Worm (Caenorhabditis elegans) whole organism, mixed stage, embryonic: ENCODE results near the gene cls-1.

ENCODE experiments used
- M03D4.4 ChIP-seq: sonication (generic microtip); optimal IDR thresholded peaks from 2 replicates; lab custom pipeline; 2017; ENCODE audit warnings: mild to moderate bottlenecking, missing genetic modification characterization, missing compliant biosample characterization
- bed-3 ChIP-seq: fragments of 200-800 bp; sonication (Bioruptor generic); optimal IDR thresholded peaks from 3 replicates; lab custom pipeline; 2018; ENCODE audit warnings: mild to moderate bottlenecking, missing genetic modification characterization, moderate library complexity, missing compliant biosample characterization
- blmp-1 ChIP-seq: fragments of 150-350 bp; optimal IDR thresholded peaks from 2 replicates; lab custom pipeline; 2014; ENCODE audit warnings: missing biosample characterization, missing genetic modification characterization
- ceh-39 ChIP-seq: fragments of 150-350 bp; optimal IDR thresholded peaks from 2 replicates; lab custom pipeline; 2014; ENCODE audit warnings: missing biosample characterization, missing genetic modification characterization
- ceh-43 ChIP-seq: fragments of 200-800 bp; sonication (Bioruptor generic); optimal IDR thresholded peaks from 2 replicates; lab custom pipeline; 2018; ENCODE audit warnings: mild to moderate bottlenecking, missing genetic modification characterization, moderate library complexity, missing compliant biosample characterization
- ceh-83 ChIP-seq: fragments of 200-800 bp; sonication (Bioruptor generic); optimal IDR thresholded peaks from 2 replicates; lab custom pipeline; 2018; ENCODE audit warnings: mild to moderate bottlenecking, missing genetic modification characterization, missing compliant biosample characterization
- ces-1 ChIP-seq: fragments of 150-350 bp; optimal IDR thresholded peaks from 2 replicates; lab custom pipeline; 2014; ENCODE audit warnings: missing biosample characterization, missing genetic modification reagents, missing genetic modification characterization
- cnd-1 ChIP-seq: fragments of 200-800 bp; sonication (Bioruptor generic); optimal IDR thresholded peaks from 2 replicates; lab custom pipeline; 2018; ENCODE audit warnings: mild to moderate bottlenecking, missing genetic modification characterization, missing compliant biosample characterization
- drap-1 ChIP-seq: fragments of 200-800 bp; sonication (Bioruptor generic); optimal IDR thresholded peaks from 3 replicates; lab custom pipeline; 2018; ENCODE audit warnings: mild to moderate bottlenecking, missing genetic modification characterization, missing compliant biosample characterization
- elt-1 ChIP-seq: sonication (generic microtip); optimal IDR thresholded peaks from 2 replicates; lab custom pipeline; 2017; ENCODE audit warnings: missing genetic modification characterization, mild to moderate bottlenecking, missing compliant biosample characterization, antibody characterized with exemption, moderate library complexity, borderline replicate concordance; ENCODE audit not compliant: insufficient read depth
- elt-3 ChIP-seq: fragments of 150-350 bp; optimal IDR thresholded peaks from 2 replicates; lab custom pipeline; 2014; ENCODE audit warnings: missing biosample characterization, missing genetic modification characterization
- flh-1 ChIP-seq: fragments of 200-800 bp; sonication (Bioruptor generic); optimal IDR thresholded peaks from 2 replicates; lab custom pipeline; 2018; ENCODE audit warnings: mild to moderate bottlenecking, missing genetic modification characterization, moderate library complexity, missing compliant biosample characterization
- ham-2 ChIP-seq: fragments of 200-800 bp; sonication (Bioruptor generic); optimal IDR thresholded peaks from 2 replicates; lab custom pipeline; 2018; ENCODE audit warnings: mild to moderate bottlenecking, missing genetic modification characterization, missing compliant biosample characterization
- hlh-1 ChIP-seq: fragments of 150-350 bp; optimal IDR thresholded peaks from 2 replicates; lab custom pipeline; 2014; ENCODE audit warnings: missing biosample characterization, missing genetic modification reagents, missing genetic modification characterization
- lin-13 ChIP-seq: fragments of 150-350 bp; optimal IDR thresholded peaks from 2 replicates; lab custom pipeline; 2014; ENCODE audit warnings: missing biosample characterization, missing genetic modification characterization
- lsy-2 ChIP-seq: fragments of 150-350 bp; optimal IDR thresholded peaks from 2 replicates; lab custom pipeline; 2014; ENCODE audit warnings: missing biosample characterization, missing genetic modification characterization
- mab-5 ChIP-seq: fragments of 150-350 bp; optimal IDR thresholded peaks from 2 replicates; lab custom pipeline; 2014; ENCODE audit warnings: missing biosample characterization, missing genetic modification characterization
- mep-1 ChIP-seq: fragments of 150-350 bp; optimal IDR thresholded peaks from 2 replicates; lab custom pipeline; 2017; ENCODE audit warnings: missing biosample characterization, missing genetic modification reagents, missing genetic modification characterization, inconsistent platforms
- mls-2 ChIP-seq: sonication (generic microtip); optimal IDR thresholded peaks from 2 replicates; lab custom pipeline; 2016; ENCODE audit warnings: mild to moderate bottlenecking, missing genetic modification characterization, moderate library complexity, missing compliant biosample characterization
- nhr-12 ChIP-seq: fragments of 150-350 bp; optimal IDR thresholded peaks from 2 replicates; lab custom pipeline; 2014; ENCODE audit warnings: missing biosample characterization, missing genetic modification characterization
- nhr-2 ChIP-seq: fragments of 150-350 bp; optimal IDR thresholded peaks from 2 replicates; lab custom pipeline; 2014; ENCODE audit warnings: missing biosample characterization, missing genetic modification characterization
- nhr-237 ChIP-seq: fragments of 150-350 bp; optimal IDR thresholded peaks from 2 replicates; lab custom pipeline; 2014; ENCODE audit warnings: missing biosample characterization, missing genetic modification characterization
- nhr-28 ChIP-seq: fragments of 150-350 bp; optimal IDR thresholded peaks from 2 replicates; lab custom pipeline; 2014; ENCODE audit warnings: missing biosample characterization, missing genetic modification characterization
- nhr-76 ChIP-seq: sonication (generic microtip); optimal IDR thresholded peaks from 2 replicates; lab custom pipeline; 2017; ENCODE audit warnings: missing biosample characterization, missing genetic modification characterization
- pha-4 ChIP-seq: fragments of 150-350 bp; optimal IDR thresholded peaks from 2 replicates; lab custom pipeline; 2018; ENCODE audit warnings: missing biosample characterization, missing genetic modification reagents, missing genetic modification characterization
- sem-2 ChIP-seq: fragments of 200-800 bp; sonication (Bioruptor generic); optimal IDR thresholded peaks from 2 replicates; lab custom pipeline; 2018; ENCODE audit warnings: mild to moderate bottlenecking, missing genetic modification characterization, missing compliant biosample characterization
- snpc-4 ChIP-seq: fragments of 150-350 bp; optimal IDR thresholded peaks from 2 replicates; lab custom pipeline; 2014; ENCODE audit warnings: missing biosample characterization, missing genetic modification characterization
- sptf-1 ChIP-seq: sonication (generic microtip); optimal IDR thresholded peaks from 2 replicates; lab custom pipeline; 2017; ENCODE audit warnings: mild to moderate bottlenecking, missing genetic modification characterization, moderate library complexity, missing compliant biosample characterization
- tbx-8 ChIP-seq: fragments of 200-800 bp; sonication (Bioruptor generic); optimal IDR thresholded peaks from 2 replicates; lab custom pipeline; 2018; ENCODE audit warnings: mild to moderate bottlenecking, missing genetic modification characterization, moderate library complexity, missing compliant biosample characterization
- unc-120 ChIP-seq: sonication (generic microtip); optimal IDR thresholded peaks from 2 replicates; lab custom pipeline; 2017; ENCODE audit warnings: missing genetic modification characterization, missing compliant biosample characterization; ENCODE audit not compliant: poor library complexity, severe bottlenecking
- unc-62 ChIP-seq: fragments of 150-350 bp; optimal IDR thresholded peaks from 2 replicates; lab custom pipeline; 2014; ENCODE audit warnings: missing biosample characterization, missing genetic modification reagents, missing genetic modification characterization
- zip-8 ChIP-seq: fragments of 150-350 bp; optimal IDR thresholded peaks from 2 replicates; lab custom pipeline; 2014; ENCODE audit warnings: missing biosample characterization, missing genetic modification characterization
- ztf-11 ChIP-seq: fragments of 150-350 bp; optimal IDR thresholded peaks from 2 replicates; lab custom pipeline; 2014; ENCODE audit warnings: missing biosample characterization, missing genetic modification characterization

cls-1 gene

ce11 chrIII:7531385-7531784 lies 23.4 kb downstream of the cls-1 start:
- peak; percentile 72 for TF ChIP-seq unc-62 (GFP tag; lab: Kevin White, UChicago)
- no peak for TF ChIP-seq ceh-39 (tag; lab: Kevin White, UChicago)
- peak; percentile 67 for TF ChIP-seq hlh-1 (tag; lab: Kevin White, UChicago)
- TF ChIP-seq, all 35 proteins: peak for 2

ce11 chrIII:7533012-7533411 lies 25.0 kb downstream of the cls-1 start:
- TF ChIP-seq sptf-1 (no peak), ztf-11 (no peak), lin-13 (tag; lab: Kevin White, UChicago) (no peak)

ce11 chrIII:7534648-7535047 lies 26.7 kb downstream of the cls-1 start:
- TF ChIP-seq sptf-1 (no peak), ztf-11 (no peak), ham-2 (GFP tag; lab: Kevin White, UChicago) (no peak), elt-1 (tag; lab: Kevin White, UChicago) (no peak), mab-5 (tag; lab: Kevin White, UChicago) (no peak), hlh-1 (tag; lab: Kevin White, UChicago) (peak; percentile 45), ceh-39 (tag; lab: Kevin White, UChicago) (no peak), nhr-237 (tag; lab: Kevin White, UChicago) (no peak), lsy-2 (peak; percentile 29), elt-3 (tag; lab: Kevin White, UChicago) (no peak), zip-8 (tag; lab: Kevin White, UChicago) (no peak), unc-62 (GFP tag; lab: Kevin White, UChicago) (peak; percentile 82), flh-1 (GFP tag; lab: Kevin White, UChicago) (no peak), unc-120 (tag; lab: Kevin White, UChicago) (peak; percentile 45), pha-4 (no peak), sem-2 (GFP tag; lab: Kevin White, UChicago) (no peak), cnd-1 (no peak), bed-3 (GFP tag; lab: Kevin White, UChicago) (no peak), tbx-8 (no peak), blmp-1 (tag; lab: Kevin White, UChicago) (no peak), ceh-43 (GFP tag; lab: Kevin White, UChicago) (no peak), snpc-4 (tag; lab: Kevin White, UChicago) (no peak), nhr-28 (tag; lab: Kevin White, UChicago) (no peak), M03D4.4 (no peak), ces-1 (GFP tag; lab: Kevin White, UChicago) (no peak)
- TF ChIP-seq, all 35 proteins: peak for 4

- TF ChIP-seq ztf-11 (no peak), pha-4 (no peak), ces-1 (GFP tag; lab: Kevin White, UChicago) (no peak), sptf-1 (no peak), lsy-2 (no peak), mep-1 (no peak), ceh-83 (GFP tag; lab: Kevin White, UChicago) (no peak), flh-1 (GFP tag; lab: Kevin White, UChicago) (no peak), unc-62 (GFP tag; lab: Kevin White, UChicago) (no peak), snpc-4 (tag; lab: Kevin White, UChicago) (no peak), nhr-12 (tag; lab: Kevin White, UChicago) (no peak), lin-13 (tag; lab: Kevin White, UChicago) (no peak), elt-1 (tag; lab: Kevin White, UChicago) (no peak), mls-2 (tag; lab: Kevin White, UChicago) (no peak), ham-2 (GFP tag; lab: Kevin White, UChicago) (no peak)
- TF ChIP-seq, all 35 proteins: peak for 0
Measured at ce11 chrIII:7535347-7535746, 27.4 kb downstream of the cls-1 start.

DNA sequence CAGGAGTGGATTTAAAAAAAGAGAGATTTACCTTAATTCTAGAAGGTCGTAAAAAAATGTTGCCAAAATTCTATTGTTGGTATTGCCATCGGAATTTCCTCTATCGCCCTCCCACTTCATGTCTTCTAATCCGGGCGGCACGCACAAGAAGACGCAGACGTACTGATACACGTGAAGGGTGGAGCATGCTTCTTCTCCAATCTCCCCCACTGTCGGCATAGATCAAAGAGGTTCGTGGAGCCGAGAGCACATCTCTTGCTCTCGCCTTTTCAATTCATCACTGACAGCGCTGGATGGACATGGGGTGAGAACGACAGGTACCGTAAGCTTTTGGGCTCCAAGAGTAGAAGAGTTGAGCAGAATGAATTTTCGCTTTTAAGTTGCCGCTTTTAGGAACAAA lies 28.6 kb downstream of the cls-1 start, which contains the start of gene lin-39:
TSS of gene lin-39 (minus strand) at position 74 of the 400 bp plus-strand sequence.
- TF ChIP-seq mls-2 (tag; lab: Kevin White, UChicago) (no peak), unc-62 (GFP tag; lab: Kevin White, UChicago) (peak; percentile 44)

DNA sequence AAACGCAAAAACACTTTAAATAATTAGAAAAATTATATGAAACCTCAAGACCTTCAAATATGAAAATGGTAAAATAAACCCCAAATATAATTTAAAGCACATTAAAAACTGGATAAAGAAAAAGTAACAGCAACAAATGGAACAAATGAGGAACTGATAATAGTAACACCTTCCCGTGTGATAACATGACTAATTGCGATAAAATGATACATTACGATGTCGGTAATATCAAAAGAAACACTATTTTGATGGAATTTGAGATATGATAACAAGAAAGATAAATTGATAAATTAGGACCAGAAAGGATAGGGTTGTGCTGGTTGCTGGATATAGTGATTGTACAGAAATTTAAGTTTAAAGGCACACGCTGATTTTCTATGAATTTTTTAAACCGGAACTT lies 34.1 kb downstream of the cls-1 start:
- TF ChIP-seq ceh-39 (tag; lab: Kevin White, UChicago) (no peak), nhr-28 (tag; lab: Kevin White, UChicago) (no peak), mep-1 (no peak), sptf-1 (no peak), nhr-12 (tag; lab: Kevin White, UChicago) (no peak), M03D4.4 (no peak), tbx-8 (no peak), nhr-2 (tag; lab: Kevin White, UChicago) (no peak), drap-1 (GFP tag; lab: Kevin White, UChicago) (no peak), ceh-83 (GFP tag; lab: Kevin White, UChicago) (no peak), mab-5 (tag; lab: Kevin White, UChicago) (no peak), unc-62 (GFP tag; lab: Kevin White, UChicago) (no peak), bed-3 (GFP tag; lab: Kevin White, UChicago) (no peak), unc-120 (tag; lab: Kevin White, UChicago) (no peak), ham-2 (GFP tag; lab: Kevin White, UChicago) (no peak), ces-1 (GFP tag; lab: Kevin White, UChicago) (no peak), lin-13 (tag; lab: Kevin White, UChicago) (no peak), flh-1 (GFP tag; lab: Kevin White, UChicago) (no peak), blmp-1 (tag; lab: Kevin White, UChicago) (no peak), nhr-76 (tag; lab: Kevin White, UChicago) (no peak)
